Fruit fly (Drosophila melanogaster): ENCODE measurements around the gene form3.

The form3 gene

dm6 chr3L:7153634-7154033 lies 59.0 kb downstream of the form3 start (continued):
- TF ChIP-seq Mio (GFP tag; optimal IDR thresholded peaks at IDR 0.05) = no peak
- no peak for TF ChIP-seq sage (GFP tag; optimal IDR thresholded peaks at IDR 0.05)
- no peak for TF ChIP-seq Abd-B (GFP tag; optimal IDR thresholded peaks at IDR 0.05)
- peak; percentile 66 for TF ChIP-seq ey (GFP tag; optimal IDR thresholded peaks at IDR 0.05)

- TF ChIP-seq N (GFP tag; optimal IDR thresholded peaks at IDR 0.05) (no peak), fru (GFP tag; optimal IDR thresholded peaks at IDR 0.05) (no peak), lola (GFP tag; optimal IDR thresholded peaks at IDR 0.05) (no peak), Jra (GFP tag; optimal IDR thresholded peaks at IDR 0.05) (peak; percentile 24), OdsH (GFP tag; optimal IDR thresholded peaks at IDR 0.05) (no peak), h (GFP tag; optimal IDR thresholded peaks at IDR 0.05) (peak; percentile 26), Mio (GFP tag; optimal IDR thresholded peaks at IDR 0.05) (no peak), Rel (GFP tag; optimal IDR thresholded peaks at IDR 0.05) (no peak), Rel (tag; optimal IDR thresholded peaks at IDR 0.05) (peak; percentile 100), Hr83 (GFP tag; optimal IDR thresholded peaks at IDR 0.05; ENCODE audit: poor library complexity, severe bottlenecking) (no peak), Hnf4 (GFP tag; optimal IDR thresholded peaks at IDR 0.05) (no peak), woc (GFP tag; optimal IDR thresholded peaks at IDR 0.05) (no peak), CrebA (GFP tag; optimal IDR thresholded peaks at IDR 0.05; ENCODE audit: borderline replicate concordance) (no peak), sv (GFP tag; optimal IDR thresholded peaks at IDR 0.05) (no peak), Myc (optimal IDR thresholded peaks at IDR 0.05) (no peak), Dfd (GFP tag; optimal IDR thresholded peaks at IDR 0.05) (no peak)
Measured at dm6 chr3L:7154249-7154648, 59.6 kb downstream of the form3 start.

- no peak for TF ChIP-seq lola (GFP tag; optimal IDR thresholded peaks at IDR 0.05)
- peak; percentile 47 for TF ChIP-seq psq (GFP tag; optimal IDR thresholded peaks at IDR 0.05)
- TF ChIP-seq ey (GFP tag; optimal IDR thresholded peaks at IDR 0.05) = peak; percentile 47
- peak; percentile 32 for TF ChIP-seq Hnf4 (GFP tag; optimal IDR thresholded peaks at IDR 0.05)
- TF ChIP-seq HLH106 (tag; optimal IDR thresholded peaks at IDR 0.05) = peak; percentile 53
- TF ChIP-seq br (GFP tag; optimal IDR thresholded peaks at IDR 0.05) = peak; percentile 56
- TF ChIP-seq N (GFP tag; optimal IDR thresholded peaks at IDR 0.05) = no peak
- TF ChIP-seq dmrt93B (GFP tag; optimal IDR thresholded peaks at IDR 0.05) = peak; percentile 36
- TF ChIP-seq sage (GFP tag; optimal IDR thresholded peaks at IDR 0.05) = no peak
- TF ChIP-seq sv (GFP tag; optimal IDR thresholded peaks at IDR 0.05) = no peak
- peak; percentile 31 for TF ChIP-seq h (GFP tag; optimal IDR thresholded peaks at IDR 0.05)
- no peak for TF ChIP-seq CG32264 (GFP tag; optimal IDR thresholded peaks at IDR 0.05)
- TF ChIP-seq CG9705 (GFP tag; optimal IDR thresholded peaks at IDR 0.05) = peak; percentile 8
- TF ChIP-seq rgr (GFP tag; optimal IDR thresholded peaks at IDR 0.05) = peak; percentile 44
- TF ChIP-seq Sp1 (GFP tag; optimal IDR thresholded peaks at IDR 0.05) = peak; percentile 52
- no peak for TF ChIP-seq GATAd (GFP tag; optimal IDR thresholded peaks at IDR 0.05)
- TF ChIP-seq woc (GFP tag; optimal IDR thresholded peaks at IDR 0.05) = peak; percentile 85
- TF ChIP-seq foxo (GFP tag; optimal IDR thresholded peaks at IDR 0.05) = peak in 1 of 2 experiments; percentile 56
- no peak for TF ChIP-seq dsf (GFP tag; optimal IDR thresholded peaks at IDR 0.05; ENCODE audit: borderline replicate concordance)
- TF ChIP-seq OdsH (GFP tag; optimal IDR thresholded peaks at IDR 0.05) = peak; percentile 35
- TF ChIP-seq fru (GFP tag; optimal IDR thresholded peaks at IDR 0.05) = peak; percentile 59
Measured at dm6 chr3L:7155522-7155978, 60.9 kb downstream of the form3 start.

dm6 chr3L:7156239-7156638 lies 61.6 kb downstream of the form3 start:
- TF ChIP-seq Hr83 (GFP tag; optimal IDR thresholded peaks at IDR 0.05; ENCODE audit: poor library complexity, severe bottlenecking) (no peak), Dfd (GFP tag; optimal IDR thresholded peaks at IDR 0.05) (no peak), br (GFP tag; optimal IDR thresholded peaks at IDR 0.05) (no peak), lola (GFP tag; optimal IDR thresholded peaks at IDR 0.05) (no peak), Jra (GFP tag; optimal IDR thresholded peaks at IDR 0.05) (no peak), woc (GFP tag; optimal IDR thresholded peaks at IDR 0.05) (no peak), Mio (GFP tag; optimal IDR thresholded peaks at IDR 0.05) (no peak)

dm6 chr3L:7156890-7157289 lies 62.3 kb downstream of the form3 start, which contains the start of gene corn:
Gene corn (minus strand): TSS chr3L:7157073.
- TF ChIP-seq CrebA (GFP tag; optimal IDR thresholded peaks at IDR 0.05; ENCODE audit: borderline replicate concordance) = peak; percentile 57
- TF ChIP-seq HLH106 (tag; optimal IDR thresholded peaks at IDR 0.05) = no peak
- TF ChIP-seq Myc (optimal IDR thresholded peaks at IDR 0.05) = no peak
- TF ChIP-seq Vsx2 (GFP tag; optimal IDR thresholded peaks at IDR 0.05; ENCODE audit: partially characterized antibody) = peak; percentile 52
- TF ChIP-seq GATAd (GFP tag; optimal IDR thresholded peaks at IDR 0.05) = no peak
- TF ChIP-seq Hnf4 (GFP tag; optimal IDR thresholded peaks at IDR 0.05) = peak; percentile 31
- TF ChIP-seq woc (GFP tag; optimal IDR thresholded peaks at IDR 0.05) = no peak
- TF ChIP-seq Rel (GFP tag; optimal IDR thresholded peaks at IDR 0.05) = no peak
- TF ChIP-seq Rel (tag; optimal IDR thresholded peaks at IDR 0.05) = peak; percentile 29
- peak; percentile 11 for TF ChIP-seq h (GFP tag; optimal IDR thresholded peaks at IDR 0.05)
- peak; percentile 8 for TF ChIP-seq Hr83 (GFP tag; optimal IDR thresholded peaks at IDR 0.05; ENCODE audit: poor library complexity, severe bottlenecking)
- no peak for TF ChIP-seq CG9705 (GFP tag; optimal IDR thresholded peaks at IDR 0.05)

All from whole organism, wandering third instar larva.